Fruit fly (Drosophila melanogaster) whole organism, embryonic: ENCODE data around the gene Gnpat.
A peak's percentile ranks its signal among the peaks of the same experiment; 100 is the strongest.

Experiments used
- Abd-B ChIP-seq: fragments of 200-800 bp; sonication (Bioruptor generic); optimal IDR thresholded peaks from 2 replicates; lab custom pipeline; 2018; ENCODE audit warnings: missing biosample characterization, mild to moderate bottlenecking, missing genetic modification characterization, moderate library complexity
- Bdp1 ChIP-seq: fragments of 200-800 bp; sonication (Bioruptor generic); optimal IDR thresholded peaks from 3 replicates; lab custom pipeline; 2016; ENCODE audit warnings: missing biosample characterization, missing genetic modification characterization
- C15 ChIP-seq: fragments of 200-800 bp; sonication (Bioruptor generic); IDR thresholded peaks from 3 replicates; pipeline ENCODE4 v1.3.6; 2022; ENCODE audit warnings: missing biosample characterization, missing genetic modification characterization
- CG10267 ChIP-seq: fragments of 200-800 bp; sonication (Bioruptor generic); optimal IDR thresholded peaks from 2 replicates; lab custom pipeline; 2018; ENCODE audit warnings: missing biosample characterization, mild to moderate bottlenecking, missing genetic modification characterization, moderate library complexity
- CG10959 ChIP-seq: fragments of 200-800 bp; sonication (Bioruptor generic); IDR thresholded peaks from 2 replicates; pipeline ENCODE4 v1.3.6; 2022; ENCODE audit warnings: missing biosample characterization, missing genetic modification characterization
- CG12071 ChIP-seq: fragments of 200-800 bp; sonication (Bioruptor generic); optimal IDR thresholded peaks from 3 replicates; lab custom pipeline; 2018; ENCODE audit warnings: missing biosample characterization, mild to moderate bottlenecking, missing genetic modification characterization
- CG13296 ChIP-seq: fragments of 200-800 bp; sonication (Bioruptor generic); optimal IDR thresholded peaks from 3 replicates; lab custom pipeline; 2018; ENCODE audit warnings: missing biosample characterization, mild to moderate bottlenecking, missing genetic modification characterization
- CG13424 ChIP-seq: fragments of 200-800 bp; sonication (Bioruptor generic); optimal IDR thresholded peaks from 2 replicates; lab custom pipeline; 2019; ENCODE audit warnings: missing biosample characterization, mild to moderate bottlenecking, missing genetic modification characterization, moderate library complexity
- CG18599 ChIP-seq: fragments of 200-800 bp; sonication (Bioruptor generic); optimal IDR thresholded peaks from 3 replicates; lab custom pipeline; 2017; ENCODE audit warnings: missing biosample characterization, missing genetic modification characterization, mild to moderate bottlenecking, moderate library complexity, missing genetic modification reagents
- CG30403 ChIP-seq: fragments of 200-800 bp; sonication (Bioruptor generic); optimal IDR thresholded peaks from 3 replicates; lab custom pipeline; 2016; ENCODE audit warnings: missing biosample characterization, missing genetic modification characterization
- CG3407 ChIP-seq: fragments of 200-800 bp; sonication (Bioruptor generic); optimal IDR thresholded peaks from 2 replicates; lab custom pipeline; 2018; ENCODE audit warnings: missing biosample characterization, mild to moderate bottlenecking, missing genetic modification characterization
- CG4730 ChIP-seq: fragments of 200-800 bp; sonication (Bioruptor generic); IDR thresholded peaks from 2 replicates; pipeline ENCODE4 v1.3.6; 2022; ENCODE audit warnings: missing biosample characterization, missing genetic modification characterization
- CG4820 ChIP-seq: fragments of 200-800 bp; sonication (Bioruptor generic); optimal IDR thresholded peaks from 3 replicates; lab custom pipeline; 2016; ENCODE audit warnings: missing biosample characterization, missing genetic modification characterization
- CG8290 ChIP-seq, 3 experiments: fragments of 200-800 bp; sonication (Bioruptor generic); optimal IDR thresholded peaks; 2 replicates each; lab custom pipeline; 2016 to 2019; ENCODE audit warnings: missing biosample characterization in 3 of 3, missing genetic modification characterization in 3 of 3, mild to moderate bottlenecking in 2 of 3, moderate library complexity in 1 of 3
- CG8388 ChIP-seq: fragments of 200-800 bp; sonication (Bioruptor generic); optimal IDR thresholded peaks from 2 replicates; lab custom pipeline; 2019; ENCODE audit warnings: missing biosample characterization, mild to moderate bottlenecking, missing genetic modification characterization, moderate library complexity
- CG8924 ChIP-seq: fragments of 200-800 bp; optimal IDR thresholded peaks from 3 replicates; lab custom pipeline; 2019; ENCODE audit warnings: missing biosample characterization, mild to moderate bottlenecking, missing genetic modification characterization, moderate library complexity
- CG9437 ChIP-seq: fragments of 200-800 bp; sonication (Bioruptor generic); optimal IDR thresholded peaks from 2 replicates; lab custom pipeline; 2018; ENCODE audit warnings: missing biosample characterization, mild to moderate bottlenecking, missing genetic modification characterization
- CG9609 ChIP-seq: fragments of 200-800 bp; sonication (Bioruptor generic); optimal IDR thresholded peaks from 3 replicates; lab custom pipeline; 2016; ENCODE audit warnings: missing biosample characterization, missing genetic modification characterization
- Ets65A ChIP-seq: fragments of 200-800 bp; sonication (Bioruptor generic); peaks from one replicate; lab custom pipeline; 2016; ENCODE audit warnings: missing biosample characterization, missing genetic modification characterization
- Nf-YB ChIP-seq: fragments of 200-800 bp; sonication (Bioruptor generic); optimal IDR thresholded peaks from 3 replicates; lab custom pipeline; 2019; ENCODE audit warnings: missing biosample characterization, mild to moderate bottlenecking, missing genetic modification characterization, moderate library complexity
- PHDP ChIP-seq: fragments of 200-800 bp; sonication (Bioruptor generic); optimal IDR thresholded peaks from 3 replicates; lab custom pipeline; 2018; ENCODE audit warnings: missing biosample characterization, mild to moderate bottlenecking, missing genetic modification characterization, moderate library complexity
- Poxn ChIP-seq: fragments of 200-800 bp; sonication (Bioruptor generic); IDR thresholded peaks from 2 replicates; pipeline ENCODE4 v1.3.6; 2022; ENCODE audit warnings: missing biosample characterization, missing genetic modification characterization
- Ptx1 ChIP-seq: fragments of 200-800 bp; sonication (Bioruptor generic); IDR thresholded peaks from 2 replicates; pipeline ENCODE4 v1.3.6; 2022; ENCODE audit warnings: missing biosample characterization, missing genetic modification characterization
- Six4 ChIP-seq: fragments of 200-800 bp; sonication (Bioruptor generic); optimal IDR thresholded peaks from 2 replicates; lab custom pipeline; 2016; ENCODE audit warnings: missing biosample characterization, missing genetic modification characterization
- Sox100B ChIP-seq: fragments of 200-800 bp; sonication (Bioruptor generic); optimal IDR thresholded peaks from 3 replicates; lab custom pipeline; 2018; ENCODE audit warnings: missing biosample characterization, mild to moderate bottlenecking, missing genetic modification characterization
- Spps ChIP-seq: fragments of 200-800 bp; sonication (Bioruptor generic); optimal IDR thresholded peaks from 2 replicates; lab custom pipeline; 2018; ENCODE audit warnings: missing biosample characterization, mild to moderate bottlenecking, missing genetic modification characterization
- Ssrp ChIP-seq: fragments of 200-800 bp; sonication (Bioruptor generic); optimal IDR thresholded peaks from 2 replicates; lab custom pipeline; 2018; ENCODE audit warnings: missing biosample characterization, mild to moderate bottlenecking, missing genetic modification characterization, moderate library complexity
- ara ChIP-seq: fragments of 200-800 bp; sonication (Bioruptor generic); IDR thresholded peaks from 2 replicates; pipeline ENCODE4 v1.3.6; 2022; ENCODE audit warnings: missing biosample characterization, missing genetic modification characterization
- az2 ChIP-seq: fragments of 200-800 bp; sonication (Bioruptor generic); optimal IDR thresholded peaks from 3 replicates; lab custom pipeline; 2016; ENCODE audit warnings: missing biosample characterization, missing genetic modification characterization
- br ChIP-seq: fragments of >200 bp; optimal IDR thresholded peaks from 2 replicates; lab custom pipeline; 2017
- bsh ChIP-seq, 2 experiments: fragments of 200-800 bp; sonication (Bioruptor generic); optimal IDR thresholded peaks; 2 replicates each; lab custom pipeline; 2017 to 2018; ENCODE audit warnings: mild to moderate bottlenecking in 2 of 2, missing biosample characterization in 2 of 2, missing genetic modification characterization in 2 of 2, moderate library complexity in 1 of 2
- ci ChIP-seq: fragments of 200-800 bp; sonication (Bioruptor generic); IDR thresholded peaks from 3 replicates; pipeline ENCODE4 v1.3.6; 2022; ENCODE audit warnings: missing biosample characterization, missing genetic modification characterization
- croc ChIP-seq: fragments of 200-800 bp; sonication (Bioruptor generic); conservative IDR thresholded peaks from 3 replicates; pipeline ENCODE4 v1.3.6; 2022; ENCODE audit warnings: missing biosample characterization, missing genetic modification characterization
- fd96Cb ChIP-seq: fragments of 200-800 bp; sonication (Bioruptor generic); optimal IDR thresholded peaks from 2 replicates; lab custom pipeline; 2018; ENCODE audit warnings: missing biosample characterization, mild to moderate bottlenecking, missing genetic modification characterization, moderate library complexity
- gcm ChIP-seq: fragments of 200-800 bp; sonication (Bioruptor generic); optimal IDR thresholded peaks from 2 replicates; lab custom pipeline; 2019; ENCODE audit warnings: missing biosample characterization, mild to moderate bottlenecking, missing genetic modification characterization, moderate library complexity
- gsb-n ChIP-seq: fragments of 200-800 bp; sonication (Bioruptor generic); optimal IDR thresholded peaks from 3 replicates; lab custom pipeline; 2018; ENCODE audit warnings: missing biosample characterization, mild to moderate bottlenecking, missing genetic modification characterization
- hkb ChIP-seq, 2 experiments: fragments of 200-800 bp in 1 of 2; fragments of >200 bp in 1 of 2; sonication (Bioruptor generic) in 1 of 2; IDR thresholded peaks in 1 of 2; optimal IDR thresholded peaks in 1 of 2; 2 replicates each; pipeline versions ENCODE4 v1.3.6 to Lab custom; 2017 to 2022; ENCODE audit warnings: missing biosample characterization in 1 of 2, missing genetic modification characterization in 1 of 2
- kah ChIP-seq: fragments of 200-800 bp; sonication (Bioruptor generic); optimal IDR thresholded peaks from 2 replicates; lab custom pipeline; 2018; ENCODE audit warnings: missing biosample characterization, mild to moderate bottlenecking, missing genetic modification characterization
- kay ChIP-seq: fragments of 200-800 bp; sonication (Bioruptor generic); optimal IDR thresholded peaks from 2 replicates; lab custom pipeline; 2016; ENCODE audit warnings: missing biosample characterization, missing genetic modification characterization
- lab ChIP-seq: fragments of 200-800 bp; sonication (Bioruptor generic); optimal IDR thresholded peaks from 3 replicates; lab custom pipeline; 2017; ENCODE audit warnings: missing biosample characterization, missing genetic modification characterization, mild to moderate bottlenecking, moderate library complexity, missing genetic modification reagents
- lmd ChIP-seq: fragments of 200-800 bp; sonication (Bioruptor generic); IDR thresholded peaks from 2 replicates; pipeline ENCODE4 v1.3.6; 2022; ENCODE audit warnings: missing biosample characterization, missing genetic modification characterization
- nau ChIP-seq: fragments of 200-800 bp; sonication (Bioruptor generic); optimal IDR thresholded peaks from 3 replicates; lab custom pipeline; 2017; ENCODE audit warnings: missing biosample characterization, mild to moderate bottlenecking, missing genetic modification characterization, missing genetic modification reagents
- salm ChIP-seq: fragments of 200-800 bp; sonication (Bioruptor generic); optimal IDR thresholded peaks from 2 replicates; lab custom pipeline; 2018; ENCODE audit warnings: missing biosample characterization, mild to moderate bottlenecking, missing genetic modification characterization
- sob ChIP-seq: fragments of 200-800 bp; sonication (Bioruptor generic); IDR thresholded peaks from 2 replicates; pipeline ENCODE4 v1.3.6; 2022; ENCODE audit warnings: missing biosample characterization, missing genetic modification characterization
- ssp ChIP-seq: fragments of 200-800 bp; sonication (Bioruptor generic); IDR thresholded peaks from 2 replicates; pipeline ENCODE4 v1.3.6; 2022; ENCODE audit warnings: missing biosample characterization, missing genetic modification characterization
- stc ChIP-seq: fragments of 200-800 bp; sonication (Bioruptor generic); IDR thresholded peaks from 2 replicates; pipeline ENCODE4 v1.3.6; 2022; ENCODE audit warnings: missing biosample characterization, missing genetic modification characterization
- tap ChIP-seq: fragments of 200-800 bp; optimal IDR thresholded peaks from 3 replicates; lab custom pipeline; 2019; ENCODE audit warnings: missing biosample characterization, mild to moderate bottlenecking, missing genetic modification characterization, moderate library complexity
- vvl ChIP-seq: fragments of 200-800 bp; sonication (Bioruptor generic); IDR thresholded peaks from 2 replicates; pipeline ENCODE4 v1.3.6; 2022; ENCODE audit warnings: missing biosample characterization, missing genetic modification characterization
- wek ChIP-seq: fragments of 200-800 bp; sonication (Bioruptor generic); optimal IDR thresholded peaks from 3 replicates; lab custom pipeline; 2018; ENCODE audit warnings: missing biosample characterization, mild to moderate bottlenecking, missing genetic modification characterization, moderate library complexity
- zen ChIP-seq: fragments of 200-800 bp; sonication (Bioruptor generic); optimal IDR thresholded peaks from 3 replicates; lab custom pipeline; 2018; ENCODE audit warnings: missing biosample characterization, mild to moderate bottlenecking, missing genetic modification characterization, moderate library complexity

Gnpat gene

dm6 chr3R:25489116-25489515 is 1.6 kb downstream of the Gnpat start (continued):
- TF ChIP-seq kah (GFP tag; lab: Kevin White, UChicago) (peak; percentile 19), CG3407 (GFP tag; lab: Kevin White, UChicago) (peak; percentile 46), CG8290 (GFP tag; optimal IDR thresholded peaks at IDR 0.05; lab: Kevin White, UChicago) (peak; percentile 41), CG8290 (tag; optimal IDR thresholded peaks at IDR 0.05; lab: Kevin White, UChicago) (no peak), Ptx1 (GFP tag; lab: Robert Waterston, UW) (peak; percentile 57; the same call in 1 of the 2 replicates), Ssrp (tag; lab: Kevin White, UChicago) (peak; percentile 61), CG13424 (tag; lab: Kevin White, UChicago) (peak; percentile 36), CG8924 (tag; lab: Kevin White, UChicago) (peak; percentile 68), Ets65A (GFP tag; lab: Kevin White, UChicago) (peak; percentile 55), CG10959 (0 out of 2 replicates have a peak, but pooled peaks have one; percentile 13), bsh (GFP tag; optimal IDR thresholded peaks at IDR 0.05; lab: Kevin White, UChicago) (peak in 1 of 2 experiments; percentile 68), Sox100B (GFP tag; lab: Kevin White, UChicago) (peak; percentile 79), kay (GFP tag; lab: Kevin White, UChicago) (peak; percentile 13), CG8388 (peak; percentile 58), CG18599 (GFP tag; lab: Kevin White, UChicago) (peak; percentile 79), tap (tag; lab: Kevin White, UChicago) (peak; percentile 34), sob (GFP tag; lab: Robert Waterston, UW) (peak; percentile 71), lab (GFP tag; lab: Kevin White, UChicago) (peak; percentile 72), PHDP (tag; lab: Kevin White, UChicago) (peak; percentile 61), zen (tag; lab: Kevin White, UChicago) (peak; percentile 19), Six4 (GFP tag; lab: Kevin White, UChicago) (peak; percentile 54), CG30403 (GFP tag; lab: Kevin White, UChicago) (peak; percentile 42), CG4820 (GFP tag; lab: Kevin White, UChicago) (peak; percentile 56), Spps (tag; lab: Kevin White, UChicago) (peak; percentile 54), ci (GFP tag; lab: Robert Waterston, UW) (peak; percentile 70; the same call in 1 of the 3 replicates), fd96Cb (tag; lab: Kevin White, UChicago) (peak; percentile 43), gcm (peak; percentile 68), Poxn (GFP tag; lab: Robert Waterston, UW) (no peak), stc (GFP tag; lab: Robert Waterston, UW) (peak; percentile 59), CG12071 (GFP tag; lab: Kevin White, UChicago) (peak; percentile 11), salm (tag; lab: Kevin White, UChicago) (peak; percentile 27), C15 (no peak), ara (GFP tag; lab: Robert Waterston, UW) (peak; percentile 61; the same call in 1 of the 2 replicates), az2 (GFP tag; lab: Kevin White, UChicago) (peak; percentile 33), br (lab: Kevin White, UChicago) (no peak), wek (GFP tag; lab: Kevin White, UChicago) (peak; percentile 6), CG9437 (GFP tag; lab: Kevin White, UChicago) (no peak), Nf-YB (GFP tag; lab: Kevin White, UChicago) (peak; percentile 22), CG13296 (GFP tag; lab: Kevin White, UChicago) (peak; percentile 61), hkb (optimal IDR thresholded peaks at IDR 0.05; lab: Kevin White, UChicago) (no peak), hkb (GFP tag; IDR thresholded peaks at IDR 0.05; lab: Robert Waterston, UW) (peak; percentile 71), Bdp1 (GFP tag; lab: Kevin White, UChicago) (no peak), CG9609 (no peak), ssp (GFP tag; lab: Robert Waterston, UW) (peak; percentile 26; the same call in 1 of the 2 replicates), CG4730 (GFP tag; lab: Robert Waterston, UW) (peak; percentile 46; the same call in 1 of the 2 replicates), nau (no peak), croc (GFP tag; lab: Robert Waterston, UW) (peak; percentile 38; the same call in 1 of the 3 replicates), gsb-n (tag; lab: Kevin White, UChicago) (peak; percentile 55), lmd (GFP tag; lab: Robert Waterston, UW) (peak; percentile 58), CG10267 (peak; percentile 71), Abd-B (GFP tag; lab: Kevin White, UChicago) (peak; percentile 51), vvl (peak; percentile 71)
